Worm (Caenorhabditis elegans): ENCODE data around the gene che-12.

che-12 gene

ce11 chrV:10256050-10256449, 51.1 kb downstream of the che-12 start, which contains the start of gene nhr-232 (continued):
- TF ChIP-seq pqm-1 (tag; optimal IDR thresholded peaks at IDR 0.05) (peak; percentile 86), daf-8 (GFP tag; IDR thresholded peaks at IDR 0.05) (no peak), ceh-62 (tag; optimal IDR thresholded peaks at IDR 0.05) (no peak), mxl-3 (GFP tag; optimal IDR thresholded peaks at IDR 0.05) (peak; percentile 52), spr-3 (GFP tag; optimal IDR thresholded peaks at IDR 0.05) (no peak), mxl-2 (GFP tag; conservative IDR thresholded peaks at IDR 0.05) (no peak), vab-7 (GFP tag; IDR thresholded peaks at IDR 0.05) (no peak), dpl-1 (GFP tag; optimal IDR thresholded peaks at IDR 0.05) (no peak), daf-16 (GFP tag; optimal IDR thresholded peaks at IDR 0.05) (no peak), daf-16 (tag; optimal IDR thresholded peaks at IDR 0.05) (peak; percentile 89), nhr-41 (GFP tag; IDR thresholded peaks at IDR 0.05) (no peak), dmd-8 (GFP tag; IDR thresholded peaks at IDR 0.05) (no peak), egl-43 (GFP tag; IDR thresholded peaks at IDR 0.05) (no peak), unc-62 (GFP tag; optimal IDR thresholded peaks at IDR 0.05 in 1 of 2) (no peak), unc-62 (tag; optimal IDR thresholded peaks at IDR 0.05) (no peak), ceh-28 (tag; optimal IDR thresholded peaks at IDR 0.05) (no peak), hmg-1.1 (GFP tag; IDR thresholded peaks at IDR 0.05) (no peak), dve-1 (tag; optimal IDR thresholded peaks at IDR 0.05; ENCODE audit: insufficient read depth) (peak; percentile 64), egl-27 (tag; optimal IDR thresholded peaks at IDR 0.05) (no peak), ztf-7 (tag; optimal IDR thresholded peaks at IDR 0.05) (no peak), hlh-30 (tag; optimal IDR thresholded peaks at IDR 0.05; ENCODE audit: insufficient read depth) (peak; percentile 75), Y75B8A.6 (GFP tag; IDR thresholded peaks at IDR 0.05) (no peak), lin-39 (tag; optimal IDR thresholded peaks at IDR 0.05) (no peak), sdz-12 (GFP tag; optimal IDR thresholded peaks at IDR 0.05) (no peak), F26F4.8 (GFP tag; conservative IDR thresholded peaks at IDR 0.05) (no peak), lin-1 (GFP tag; IDR thresholded peaks at IDR 0.05) (no peak), nhr-77 (tag; optimal IDR thresholded peaks at IDR 0.05) (peak; percentile 73), cey-2 (tag; optimal IDR thresholded peaks at IDR 0.05; ENCODE audit: borderline replicate concordance, insufficient read depth) (no peak), tra-1 (GFP tag; IDR thresholded peaks at IDR 0.05) (no peak), tag-97 (GFP tag; IDR thresholded peaks at IDR 0.05) (no peak), saeg-2 (GFP tag; IDR thresholded peaks at IDR 0.05) (no peak), lin-13 (GFP tag; optimal IDR thresholded peaks at IDR 0.05) (no peak), zfp-3 (GFP tag; conservative IDR thresholded peaks at IDR 0.05) (no peak), madf-5 (GFP tag; IDR thresholded peaks at IDR 0.05) (no peak), snpc-1.2 (GFP tag; IDR thresholded peaks at IDR 0.05) (no peak), lin-29 (GFP tag; IDR thresholded peaks at IDR 0.05) (no peak), ctbp-1 (GFP tag; IDR thresholded peaks at IDR 0.05) (no peak), duxl-1 (tag; optimal IDR thresholded peaks at IDR 0.05; ENCODE audit: poor library complexity) (no peak), mes-2 (tag; optimal IDR thresholded peaks at IDR 0.05; ENCODE audit: poor library complexity, severe bottlenecking) (peak; percentile 33), attf-4 (tag; optimal IDR thresholded peaks at IDR 0.05) (no peak), pha-4 (GFP tag; IDR thresholded peaks at IDR 0.05) (no peak), pha-4 (tag; optimal IDR thresholded peaks at IDR 0.05) (peak; percentile 14), unc-130 (GFP tag; optimal IDR thresholded peaks at IDR 0.05) (no peak), snpc-4 (tag; optimal IDR thresholded peaks at IDR 0.05) (no peak), ces-1 (GFP tag; optimal IDR thresholded peaks at IDR 0.05) (no peak), ceh-32 (tag; optimal IDR thresholded peaks at IDR 0.05; ENCODE audit: poor library complexity) (no peak), fkh-10 (GFP tag; optimal IDR thresholded peaks at IDR 0.05) (no peak), F37D6.2 (tag; optimal IDR thresholded peaks at IDR 0.05) (no peak), lim-7 (GFP tag; IDR thresholded peaks at IDR 0.05) (no peak), ZK546.5 (tag; optimal IDR thresholded peaks at IDR 0.05) (no peak), mdt-29 (GFP tag; IDR thresholded peaks at IDR 0.05) (no peak), nhr-42 (GFP tag; IDR thresholded peaks at IDR 0.05) (no peak)

Measured in whole organism, L4 larva.